Worm (Caenorhabditis elegans) whole organism, L3 larva: ENCODE results near the gene F20D6.11.

Experiments
- ama-1 ChIP-seq: fragments of 150-350 bp; optimal IDR thresholded peaks from 2 replicates; lab custom pipeline; 2018
- egl-5 ChIP-seq: fragments of 150-350 bp; optimal IDR thresholded peaks from 2 replicates; lab custom pipeline; 2017; ENCODE audit warnings: missing biosample characterization, missing genetic modification reagents, missing genetic modification characterization, inconsistent platforms
- fkh-10 ChIP-seq: sonication (generic microtip); optimal IDR thresholded peaks from 2 replicates; lab custom pipeline; 2017; ENCODE audit warnings: missing biosample characterization, missing genetic modification reagents, missing genetic modification characterization
- fkh-2 ChIP-seq: fragments of 150-350 bp; optimal IDR thresholded peaks from 2 replicates; lab custom pipeline; 2014; ENCODE audit warnings: missing biosample characterization, missing genetic modification reagents, missing genetic modification characterization
- nhr-67 ChIP-seq: fragments of 150-350 bp; optimal IDR thresholded peaks from 2 replicates; lab custom pipeline; 2014; ENCODE audit warnings: missing biosample characterization, missing genetic modification characterization
- nhr-76 ChIP-seq: fragments of 150-350 bp; sonication (generic microtip); optimal IDR thresholded peaks from 5 replicates; lab custom pipeline; 2014; ENCODE audit warnings: missing biosample characterization, missing genetic modification characterization
- unc-39 ChIP-seq: sonication (generic microtip); optimal IDR thresholded peaks from 4 replicates; lab custom pipeline; 2017; ENCODE audit warnings: missing biosample characterization, missing genetic modification characterization
- ztf-11 ChIP-seq: fragments of 150-350 bp; optimal IDR thresholded peaks from 2 replicates; lab custom pipeline; 2014; ENCODE audit warnings: missing biosample characterization, missing genetic modification characterization

- TF ChIP-seq ama-1 = no peak
- no peak for TF ChIP-seq fkh-2 (tag; lab: Kevin White, UChicago)
- no peak for TF ChIP-seq unc-39 (tag; lab: Kevin White, UChicago)
- TF ChIP-seq nhr-76 = no peak
- TF ChIP-seq ztf-11 (tag; lab: Kevin White, UChicago) = no peak
- TF ChIP-seq egl-5 (tag; lab: Kevin White, UChicago) = no peak
- TF ChIP-seq fkh-10 (GFP tag; lab: Kevin White, UChicago) = no peak
- TF ChIP-seq nhr-67 = no peak
These were observed 1.9 kb downstream of the F20D6.11 start for ce11 chrV:8196993-8197392.
